Fruit fly (Drosophila melanogaster): Measurements from ENCODE around the gene Tfb4.

DNA sequence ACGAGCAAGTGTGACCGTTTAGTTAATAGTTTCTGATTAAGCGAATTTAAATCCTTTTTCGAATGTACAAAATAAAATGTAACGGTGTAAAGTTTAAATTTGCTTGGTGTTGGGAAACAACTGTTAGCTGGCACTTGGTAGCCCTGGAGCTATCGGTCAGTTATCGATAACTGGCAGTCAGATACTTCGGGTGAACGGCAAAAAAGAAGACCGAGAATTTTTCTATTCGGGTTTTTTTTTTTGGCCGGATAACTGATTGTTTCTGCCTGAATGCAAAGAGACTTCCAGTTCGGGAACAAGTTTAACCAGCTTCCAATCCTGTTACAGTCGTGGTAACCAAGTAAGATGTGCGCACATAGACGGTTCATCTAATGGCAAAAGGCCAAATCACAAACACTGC lies 27.0 kb upstream of the Tfb4 start, which contains the start of gene CG4896:
- no peak for TF ChIP-seq kay (GFP tag; ENCODE audit: borderline replicate concordance)
- TF ChIP-seq CG7045 (GFP tag; optimal IDR thresholded peaks at IDR 0.05): no peak
- no peak for TF ChIP-seq Clk (GFP tag; optimal IDR thresholded peaks at IDR 0.05)
- peak; percentile 53 for TF ChIP-seq CG1620 (GFP tag; optimal IDR thresholded peaks at IDR 0.05)
- peak; percentile 52 for TF ChIP-seq bab1 (GFP tag; optimal IDR thresholded peaks at IDR 0.05)
- no peak for TF ChIP-seq Mnt (GFP tag; optimal IDR thresholded peaks at IDR 0.05)
- TF ChIP-seq ovo (GFP tag; optimal IDR thresholded peaks at IDR 0.05): no peak
- no peak for TF ChIP-seq CG33017 (tag; optimal IDR thresholded peaks at IDR 0.05)
- TF ChIP-seq CG7101 (tag; optimal IDR thresholded peaks at IDR 0.05): peak; percentile 40
- peak; percentile 11 for TF ChIP-seq cic (GFP tag; optimal IDR thresholded peaks at IDR 0.05)
- TF ChIP-seq Hr96 (GFP tag; optimal IDR thresholded peaks at IDR 0.05): no peak
- TF ChIP-seq tj (GFP tag; optimal IDR thresholded peaks at IDR 0.05): no peak
- TF ChIP-seq pad (GFP tag; optimal IDR thresholded peaks at IDR 0.05): peak; percentile 21
- TF ChIP-seq CG11617 (GFP tag; optimal IDR thresholded peaks at IDR 0.05): no peak
